Worm (Caenorhabditis elegans) whole organism, young adult: Measurements from ENCODE around the gene F41C6.4.

Source experiments
- ama-1 ChIP-seq, 3 experiments: fragments of 150-350 bp in 1 of 3; sonication (generic microtip) in 2 of 3; optimal IDR thresholded peaks; 2 replicates each; lab custom pipeline; 2014 to 2018; ENCODE audit warnings: missing biosample characterization in 2 of 3, missing genetic modification characterization in 2 of 3, missing genetic modification reagents in 2 of 3
- ceh-58 ChIP-seq: fragments of 200-800 bp; sonication (Bioruptor generic); IDR thresholded peaks from 2 replicates; pipeline ENCODE4 v1.3.6; 2022; ENCODE audit warnings: missing genetic modification characterization, missing compliant biosample characterization

ce11 chrX:6904064-6904771 is 29.6 kb upstream of the F41C6.4 start, which contains the start of gene sid-5:
- no peak for TF ChIP-seq ama-1 (optimal IDR thresholded peaks at IDR 0.05; lab: Kevin White, UChicago)
- no peak for TF ChIP-seq ama-1 (GFP tag; optimal IDR thresholded peaks at IDR 0.05; lab: Kevin White, UChicago)
- no peak for TF ChIP-seq ceh-58
